Fruit fly (Drosophila melanogaster) whole organism, wandering third instar larva: ENCODE data around the gene mtg.

Source experiments
- Abd-B ChIP-seq: fragments of >200 bp; optimal IDR thresholded peaks from 2 replicates; lab custom pipeline; 2017; ENCODE audit warnings: missing biosample characterization, missing genetic modification characterization
- h ChIP-seq: fragments of 200-800 bp; sonication (Bioruptor generic); optimal IDR thresholded peaks from 3 replicates; lab custom pipeline; 2016; ENCODE audit warnings: missing biosample characterization, mild to moderate bottlenecking, missing genetic modification characterization

DNA sequence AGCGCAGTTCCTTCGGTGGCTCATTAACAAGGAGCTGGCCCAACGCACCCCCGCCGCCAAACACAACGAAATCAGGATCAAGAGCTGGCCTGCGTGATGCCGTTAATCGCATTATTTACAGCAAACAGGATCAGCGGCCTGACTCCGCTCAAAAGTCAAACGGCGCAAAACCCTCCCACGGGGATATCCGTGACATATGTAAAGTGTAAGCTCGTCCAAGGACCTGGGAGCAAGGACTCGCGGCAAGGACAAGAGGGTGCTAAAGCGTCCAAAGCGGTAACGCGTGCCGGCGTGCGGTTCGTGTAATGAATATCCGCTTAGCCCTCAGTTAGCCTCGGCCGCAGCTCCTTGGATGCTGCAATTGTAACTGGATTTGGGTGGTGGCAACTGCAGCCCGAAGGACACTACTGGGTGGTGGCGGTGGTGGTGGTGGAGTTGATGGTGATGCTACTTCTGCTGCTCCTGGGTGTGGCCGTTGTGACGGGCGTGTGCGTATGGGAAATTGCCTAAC is 24.8 kb upstream of the mtg start:
- TF ChIP-seq h (GFP tag; lab: Kevin White, UChicago) = no peak
- no peak for TF ChIP-seq Abd-B
